ENCODE assay signal across 7 worm cellular contexts in the genomic region with DNA sequence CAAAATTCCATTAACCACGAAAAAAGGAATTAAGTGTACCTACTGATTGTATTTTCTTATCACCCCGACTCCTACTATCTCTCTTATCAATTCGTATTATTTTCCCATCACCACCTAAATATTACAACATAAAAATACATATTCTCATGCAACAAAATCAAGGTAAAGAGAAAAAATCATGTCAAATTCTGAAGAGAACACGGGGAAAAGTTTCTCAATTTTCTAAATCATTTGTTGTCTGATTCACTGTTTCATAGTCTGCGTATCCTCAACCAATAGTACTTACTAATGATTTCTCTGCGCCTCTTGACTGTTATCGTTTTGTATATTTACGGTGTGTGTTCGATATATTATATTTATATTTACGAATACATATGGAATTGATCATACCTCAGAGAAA.
A peak's percentile ranks its signal among the peaks of the same experiment; 100 is the strongest.
TF ChIP-seq lines count a peak whose summit lies in the region.

No protein-coding gene starts in this region.

TF ChIP-seq in whole organism, L1 larva, 84 proteins besides CTCF, POLR2A, EP300 and RAD21 (continues in another document):
- TF ChIP-seq C16A3.4 (tag; optimal IDR thresholded peaks at IDR 0.05; lab: Kevin White, UChicago), result peak; percentile 1
- TF ChIP-seq efl-1 (optimal IDR thresholded peaks at IDR 0.05; lab: Kevin White, UChicago), result peak in 1 of 2 experiments; percentile 4
- peak in 1 of 2 experiments; percentile 83 for TF ChIP-seq efl-1 (GFP tag; optimal IDR thresholded peaks at IDR 0.05 in 1 of 2; lab: Kevin White, UChicago)
- peak; percentile 69 for TF ChIP-seq elt-2 (tag; optimal IDR thresholded peaks at IDR 0.05; lab: Kevin White, UChicago)
- TF ChIP-seq unc-86 (tag; optimal IDR thresholded peaks at IDR 0.05; lab: Kevin White, UChicago), result no peak
- TF ChIP-seq blmp-1 (tag; optimal IDR thresholded peaks at IDR 0.05; lab: Kevin White, UChicago), result peak; percentile 39
- TF ChIP-seq C04F5.9 (tag; optimal IDR thresholded peaks at IDR 0.05; lab: Kevin White, UChicago), result no peak
- TF ChIP-seq elt-3 (tag; optimal IDR thresholded peaks at IDR 0.05; lab: Kevin White, UChicago), result peak in 2 of 6 experiments; percentile 58 to 76
- TF ChIP-seq jun-1 (tag; optimal IDR thresholded peaks at IDR 0.05; lab: Kevin White, UChicago), result peak; percentile 1
- TF ChIP-seq lin-35 (GFP tag; optimal IDR thresholded peaks at IDR 0.05; lab: Kevin White, UChicago), result peak in 1 of 2 experiments; percentile 47
- peak; percentile 5 for TF ChIP-seq tlp-1 (tag; optimal IDR thresholded peaks at IDR 0.05; lab: Kevin White, UChicago)
- TF ChIP-seq mep-1 (tag; optimal IDR thresholded peaks at IDR 0.05; lab: Kevin White, UChicago), result peak; percentile 23

TF ChIP-seq in whole organism, L2 larva, 48 proteins besides CTCF, POLR2A, EP300 and RAD21 (continues in another document):
- no peak for TF ChIP-seq Y55F3AM.14 (GFP tag; optimal IDR thresholded peaks at IDR 0.05; lab: Kevin White, UChicago)
- no peak for TF ChIP-seq unc-39 (tag; optimal IDR thresholded peaks at IDR 0.05; lab: Kevin White, UChicago)
- TF ChIP-seq ZK546.5 (tag; optimal IDR thresholded peaks at IDR 0.05; lab: Kevin White, UChicago), result no peak
- no peak for TF ChIP-seq skn-1 (tag; optimal IDR thresholded peaks at IDR 0.05; lab: Kevin White, UChicago)
- no peak for TF ChIP-seq R02D3.7 (tag; optimal IDR thresholded peaks at IDR 0.05; lab: Kevin White, UChicago)
- TF ChIP-seq blmp-1 (tag; optimal IDR thresholded peaks at IDR 0.05; lab: Kevin White, UChicago; ENCODE audit: insufficient read depth), result no peak
- no peak for TF ChIP-seq ztf-4 (tag; optimal IDR thresholded peaks at IDR 0.05; lab: Kevin White, UChicago)
- no peak for TF ChIP-seq snpc-4 (tag; optimal IDR thresholded peaks at IDR 0.05; lab: Kevin White, UChicago)
- no peak for TF ChIP-seq nhr-12 (tag; optimal IDR thresholded peaks at IDR 0.05; lab: Kevin White, UChicago)
- no peak for TF ChIP-seq aly-2 (tag; optimal IDR thresholded peaks at IDR 0.05; lab: Kevin White, UChicago)
- TF ChIP-seq crh-2 (tag; optimal IDR thresholded peaks at IDR 0.05; lab: Kevin White, UChicago), result peak; percentile 59
- peak; percentile 17 for TF ChIP-seq C34F6.9 (tag; optimal IDR thresholded peaks at IDR 0.05; lab: Kevin White, UChicago)
- no peak for TF ChIP-seq elt-1 (tag; optimal IDR thresholded peaks at IDR 0.05; lab: Kevin White, UChicago)

TF ChIP-seq in whole organism, L3 larva, 47 proteins besides CTCF, POLR2A, EP300 and RAD21 (continues in another document):
- TF ChIP-seq mdl-1 (tag; optimal IDR thresholded peaks at IDR 0.05; lab: Kevin White, UChicago) (no peak), nhr-43 (tag; optimal IDR thresholded peaks at IDR 0.05; lab: Kevin White, UChicago; ENCODE audit: poor library complexity, severe bottlenecking) (no peak), egl-5 (tag; optimal IDR thresholded peaks at IDR 0.05; lab: Kevin White, UChicago) (no peak), lin-39 (tag; optimal IDR thresholded peaks at IDR 0.05; lab: Kevin White, UChicago) (no peak), nhr-77 (tag; optimal IDR thresholded peaks at IDR 0.05; lab: Kevin White, UChicago) (no peak), fos-1 (tag; optimal IDR thresholded peaks at IDR 0.05; lab: Kevin White, UChicago) (no peak), egl-27 (tag; optimal IDR thresholded peaks at IDR 0.05; lab: Kevin White, UChicago) (no peak), lsy-12 (tag; optimal IDR thresholded peaks at IDR 0.05; lab: Kevin White, UChicago) (no peak), fkh-2 (tag; optimal IDR thresholded peaks at IDR 0.05; lab: Kevin White, UChicago) (no peak), nhr-237 (tag; optimal IDR thresholded peaks at IDR 0.05; lab: Kevin White, UChicago) (no peak), nhr-25 (tag; optimal IDR thresholded peaks at IDR 0.05; lab: Kevin White, UChicago) (peak; percentile 4), nhr-12 (tag; optimal IDR thresholded peaks at IDR 0.05; lab: Kevin White, UChicago) (no peak), pqm-1 (tag; optimal IDR thresholded peaks at IDR 0.05; lab: Kevin White, UChicago) (peak; percentile 94)

TF ChIP-seq in whole organism, L4 larva, 104 proteins besides CTCF, POLR2A, EP300 and RAD21 (continues in another document):
- peak; percentile 74 for TF ChIP-seq nhr-77 (tag; optimal IDR thresholded peaks at IDR 0.05; lab: Kevin White, UChicago)
- TF ChIP-seq dve-1 (tag; optimal IDR thresholded peaks at IDR 0.05; lab: Kevin White, UChicago; ENCODE audit: insufficient read depth), result peak; percentile 77
- TF ChIP-seq tag-97 (GFP tag; IDR thresholded peaks at IDR 0.05; lab: Robert Waterston, UW), result no peak
- TF ChIP-seq php-3 (GFP tag; IDR thresholded peaks at IDR 0.05; lab: Robert Waterston, UW), result peak; percentile 73
- no peak for TF ChIP-seq T20F7.1 (GFP tag; optimal IDR thresholded peaks at IDR 0.05; lab: Kevin White, UChicago)
- TF ChIP-seq nhr-28 (tag; optimal IDR thresholded peaks at IDR 0.05; lab: Kevin White, UChicago), result peak; percentile 88
- TF ChIP-seq hlh-30 (tag; optimal IDR thresholded peaks at IDR 0.05; lab: Kevin White, UChicago; ENCODE audit: insufficient read depth), result no peak
- no peak for TF ChIP-seq mxl-2 (GFP tag; conservative IDR thresholded peaks at IDR 0.05; lab: Robert Waterston, UW)
- peak; percentile 95 for TF ChIP-seq pqm-1 (tag; optimal IDR thresholded peaks at IDR 0.05; lab: Kevin White, UChicago)
- no peak for TF ChIP-seq pha-4 (GFP tag; IDR thresholded peaks at IDR 0.05; lab: Robert Waterston, UW)
- TF ChIP-seq pha-4 (tag; optimal IDR thresholded peaks at IDR 0.05; lab: Kevin White, UChicago), result peak; percentile 39
- peak; percentile 51 for TF ChIP-seq mxl-3 (GFP tag; optimal IDR thresholded peaks at IDR 0.05; lab: Kevin White, UChicago)

TF ChIP-seq in whole organism, late embryonic, 69 proteins besides CTCF, POLR2A, EP300 and RAD21:
- TF ChIP-seq rnt-1 (tag; optimal IDR thresholded peaks at IDR 0.05; lab: Kevin White, UChicago) (no peak), elt-2 (tag; optimal IDR thresholded peaks at IDR 0.05; lab: Kevin White, UChicago) (peak; percentile 85), ets-4 (tag; optimal IDR thresholded peaks at IDR 0.05; lab: Kevin White, UChicago) (no peak), ceh-31 (tag; optimal IDR thresholded peaks at IDR 0.05; lab: Kevin White, UChicago) (no peak)
TF ChIP-seq in whole organism, late embryonic: peak in this region for 1.

TF ChIP-seq in whole organism, mixed stage, embryonic, 35 proteins besides CTCF, POLR2A, EP300 and RAD21:
- peak; percentile 60 for TF ChIP-seq elt-3 (tag; optimal IDR thresholded peaks at IDR 0.05; lab: Kevin White, UChicago)
- TF ChIP-seq nhr-12 (tag; optimal IDR thresholded peaks at IDR 0.05; lab: Kevin White, UChicago), result no peak

TF ChIP-seq in whole organism, young adult, 124 proteins besides CTCF, POLR2A, EP300 and RAD21:
- TF ChIP-seq unc-62 (GFP tag; optimal IDR thresholded peaks at IDR 0.05; lab: Kevin White, UChicago) (no peak), ceh-91 (GFP tag; IDR thresholded peaks at IDR 0.05; lab: Robert Waterston, UW) (no peak), F52B5.7 (tag; optimal IDR thresholded peaks at IDR 0.05; lab: Kevin White, UChicago) (no peak), snpc-4 (GFP tag; optimal IDR thresholded peaks at IDR 0.05; lab: Kevin White, UChicago) (no peak), snpc-4 (tag; optimal IDR thresholded peaks at IDR 0.05; lab: Kevin White, UChicago) (no peak), rec-8 (tag; optimal IDR thresholded peaks at IDR 0.05; lab: Kevin White, UChicago) (no peak), hmg-1.2 (GFP tag; IDR thresholded peaks at IDR 0.05; lab: Robert Waterston, UW) (peak; percentile 68; the same call in 1 of the 2 replicates), nhr-80 (tag; optimal IDR thresholded peaks at IDR 0.05; lab: Kevin White, UChicago) (peak; percentile 68)
